Worm (Caenorhabditis elegans): ENCODE results near the gene H05C05.1.

ce11 chrIII:2948310-2948961 lies 1.5 kb downstream of the H05C05.1 start:
- TF ChIP-seq unc-62 (GFP tag; optimal IDR thresholded peaks at IDR 0.05 in 1 of 2) (no peak), unc-62 (tag; optimal IDR thresholded peaks at IDR 0.05) (no peak), unc-130 (GFP tag; optimal IDR thresholded peaks at IDR 0.05) (no peak), nhr-76 (tag; optimal IDR thresholded peaks at IDR 0.05) (no peak), lin-15B (tag; optimal IDR thresholded peaks at IDR 0.05) (no peak), lim-7 (GFP tag; IDR thresholded peaks at IDR 0.05) (no peak), ama-1 (optimal IDR thresholded peaks at IDR 0.05) (no peak), sdz-12 (GFP tag; optimal IDR thresholded peaks at IDR 0.05) (no peak), ztf-11 (tag; optimal IDR thresholded peaks at IDR 0.05) (no peak)

Data from whole organism, L4 larva.